Worm (Caenorhabditis elegans) whole organism, young adult: Measurements from ENCODE around the gene C14F11.7.

Experiments
- B0019.2 ChIP-seq: fragments of 200-800 bp; sonication (Bioruptor generic); conservative IDR thresholded peaks from 2 replicates; pipeline ENCODE4 v1.3.6; 2022; ENCODE audit warnings: missing genetic modification reagents, missing genetic modification characterization, missing compliant biosample characterization
- B0035.1 ChIP-seq: sonication (generic microtip); optimal IDR thresholded peaks from 2 replicates; lab custom pipeline; 2016; ENCODE audit warnings: missing genetic modification characterization, mild to moderate bottlenecking, missing compliant biosample characterization, missing genotype, missing genetic modification reagents
- B0336.3 ChIP-seq: fragments of 200-800 bp; sonication (Bioruptor generic); IDR thresholded peaks from 2 replicates; pipeline ENCODE4 v1.3.6; 2022; ENCODE audit warnings: missing genetic modification characterization, missing compliant biosample characterization
- F23B12.7 ChIP-seq: sonication (generic microtip); optimal IDR thresholded peaks from 2 replicates; lab custom pipeline; 2017; ENCODE audit warnings: missing genetic modification characterization, mild to moderate bottlenecking, missing compliant biosample characterization, antibody characterized with exemption, moderate library complexity; ENCODE audit not compliant: insufficient read depth
- F49E8.2 ChIP-seq: sonication (generic microtip); optimal IDR thresholded peaks from 3 replicates; lab custom pipeline; 2017; ENCODE audit warnings: missing genetic modification characterization, mild to moderate bottlenecking, missing compliant biosample characterization, antibody characterized with exemption, moderate library complexity; ENCODE audit not compliant: insufficient read depth
- F55B11.4 ChIP-seq: sonication (generic microtip); optimal IDR thresholded peaks from 2 replicates; lab custom pipeline; 2016; ENCODE audit warnings: missing compliant biosample characterization, missing genetic modification characterization, borderline replicate concordance; ENCODE audit not compliant: insufficient read depth
- K11D2.4 ChIP-seq: fragments of 200-800 bp; sonication (Bioruptor generic); IDR thresholded peaks from 2 replicates; pipeline ENCODE4 v1.3.6; 2022; ENCODE audit warnings: missing genetic modification reagents, missing genetic modification characterization, missing compliant biosample characterization
- K12H6.12 ChIP-seq: fragments of 200-800 bp; sonication (Bioruptor generic); optimal IDR thresholded peaks from 2 replicates; lab custom pipeline; 2018; ENCODE audit warnings: mild to moderate bottlenecking, missing genetic modification characterization, missing compliant biosample characterization
- T07F8.4 ChIP-seq: sonication (generic microtip); optimal IDR thresholded peaks from 2 replicates; lab custom pipeline; 2016; ENCODE audit warnings: mild to moderate bottlenecking, missing genetic modification characterization, moderate library complexity, missing compliant biosample characterization
- T26A5.8 ChIP-seq: sonication (generic microtip); optimal IDR thresholded peaks from 2 replicates; lab custom pipeline; 2016; ENCODE audit warnings: missing genetic modification characterization, missing compliant biosample characterization
- ZK185.1 ChIP-seq: sonication (generic microtip); optimal IDR thresholded peaks from 2 replicates; lab custom pipeline; 2016; ENCODE audit warnings: mild to moderate bottlenecking, missing genetic modification characterization, missing compliant biosample characterization; ENCODE audit not compliant: poor library complexity, severe bottlenecking
- ama-1 ChIP-seq, 3 experiments: fragments of 150-350 bp in 1 of 3; sonication (generic microtip) in 2 of 3; optimal IDR thresholded peaks; 2 replicates each; lab custom pipeline; 2014 to 2018; ENCODE audit warnings: missing biosample characterization in 2 of 3, missing genetic modification characterization in 2 of 3, missing genetic modification reagents in 2 of 3
- aptf-3 ChIP-seq: fragments of 200-800 bp; sonication (Bioruptor generic); IDR thresholded peaks from 2 replicates; pipeline ENCODE4 v1.3.6; 2022; ENCODE audit warnings: missing genetic modification characterization, missing compliant biosample characterization
- atf-7 ChIP-seq: sonication (generic microtip); optimal IDR thresholded peaks from 2 replicates; lab custom pipeline; 2017; ENCODE audit warnings: mild to moderate bottlenecking, missing genetic modification characterization, missing compliant biosample characterization
- attf-6 ChIP-seq: fragments of 200-800 bp; sonication (Bioruptor generic); IDR thresholded peaks from 2 replicates; pipeline ENCODE4 v1.3.6; 2022; ENCODE audit warnings: missing genetic modification reagents, missing genetic modification characterization, missing compliant biosample characterization
- ccch-3 ChIP-seq: fragments of 200-800 bp; sonication (Bioruptor generic); optimal IDR thresholded peaks from 2 replicates; lab custom pipeline; 2018; ENCODE audit warnings: mild to moderate bottlenecking, missing genetic modification characterization, missing compliant biosample characterization
- cebp-2 ChIP-seq: fragments of 200-800 bp; sonication (Bioruptor generic); IDR thresholded peaks from 2 replicates; pipeline ENCODE4 v1.3.6; 2022; ENCODE audit warnings: missing genetic modification characterization, missing compliant biosample characterization
- ceh-58 ChIP-seq: fragments of 200-800 bp; sonication (Bioruptor generic); IDR thresholded peaks from 2 replicates; pipeline ENCODE4 v1.3.6; 2022; ENCODE audit warnings: missing genetic modification characterization, missing compliant biosample characterization
- ceh-79 ChIP-seq: sonication (generic microtip); optimal IDR thresholded peaks from 2 replicates; lab custom pipeline; 2017; ENCODE audit warnings: mild to moderate bottlenecking, missing genetic modification characterization, missing compliant biosample characterization
- ceh-91 ChIP-seq: fragments of 200-800 bp; sonication (Bioruptor generic); IDR thresholded peaks from 2 replicates; pipeline ENCODE4 v1.3.6; 2022; ENCODE audit warnings: missing genetic modification reagents, missing genetic modification characterization, missing compliant biosample characterization
- chd-7 ChIP-seq: sonication (generic microtip); optimal IDR thresholded peaks from 2 replicates; lab custom pipeline; 2016; ENCODE audit warnings: mild to moderate bottlenecking, missing genetic modification characterization, moderate library complexity, missing compliant biosample characterization
- die-1 ChIP-seq: sonication (generic microtip); optimal IDR thresholded peaks from 2 replicates; lab custom pipeline; 2016; ENCODE audit warnings: missing genotype, mild to moderate bottlenecking, missing genetic modification characterization, missing compliant biosample characterization
- dox-1 ChIP-seq: fragments of 200-800 bp; sonication (Bioruptor generic); IDR thresholded peaks from 2 replicates; pipeline ENCODE4 v1.3.6; 2022; ENCODE audit warnings: missing genetic modification reagents, missing genetic modification characterization, missing compliant biosample characterization
- egl-18 ChIP-seq: fragments of 200-800 bp; sonication (Bioruptor generic); IDR thresholded peaks from 2 replicates; pipeline ENCODE4 v1.3.6; 2022; ENCODE audit warnings: missing genetic modification reagents, missing genetic modification characterization, missing compliant biosample characterization
- egl-44 ChIP-seq: fragments of 200-800 bp; sonication (Bioruptor generic); IDR thresholded peaks from 2 replicates; pipeline ENCODE4 v1.3.6; 2022; ENCODE audit warnings: missing genetic modification reagents, missing genetic modification characterization, missing compliant biosample characterization
- egrh-3 ChIP-seq: fragments of 200-800 bp; sonication (Bioruptor generic); IDR thresholded peaks from 2 replicates; pipeline ENCODE4 v1.3.6; 2022; ENCODE audit warnings: missing genetic modification reagents, missing genetic modification characterization, missing compliant biosample characterization
- hlh-12 ChIP-seq: sonication (generic microtip); optimal IDR thresholded peaks from 2 replicates; lab custom pipeline; 2016; ENCODE audit warnings: missing genetic modification characterization, missing compliant biosample characterization
- hrde-1 ChIP-seq: sonication (generic microtip); optimal IDR thresholded peaks from 2 replicates; lab custom pipeline; 2016; ENCODE audit warnings: missing genetic modification characterization, mild to moderate bottlenecking, missing compliant biosample characterization, moderate library complexity, missing genotype, missing genetic modification reagents, borderline replicate concordance
- madf-6 ChIP-seq: fragments of 200-800 bp; sonication (Bioruptor generic); IDR thresholded peaks from 2 replicates; pipeline ENCODE4 v1.3.6; 2022; ENCODE audit warnings: missing genetic modification reagents, missing genetic modification characterization, missing compliant biosample characterization
- mel-28 ChIP-seq: sonication (generic microtip); optimal IDR thresholded peaks from 2 replicates; lab custom pipeline; 2016; ENCODE audit warnings: borderline replicate concordance, mild to moderate bottlenecking, missing genetic modification characterization, missing compliant biosample characterization
- mxl-1 ChIP-seq: sonication (generic microtip); optimal IDR thresholded peaks from 2 replicates; lab custom pipeline; 2016; ENCODE audit warnings: missing genetic modification characterization, missing compliant biosample characterization
- nfya-1 ChIP-seq: sonication (generic microtip); optimal IDR thresholded peaks from 2 replicates; lab custom pipeline; 2017; ENCODE audit warnings: antibody characterized with exemption, missing compliant biosample characterization, missing genetic modification characterization, borderline replicate concordance; ENCODE audit not compliant: insufficient read depth
- nhr-80 ChIP-seq: sonication (generic microtip); optimal IDR thresholded peaks from 2 replicates; lab custom pipeline; 2016; ENCODE audit warnings: missing genetic modification characterization, missing compliant biosample characterization
- snpc-1.1 ChIP-seq: sonication (generic microtip); optimal IDR thresholded peaks from 2 replicates; lab custom pipeline; 2017; ENCODE audit warnings: missing genetic modification characterization, mild to moderate bottlenecking, missing compliant biosample characterization, antibody characterized with exemption, moderate library complexity, missing genotype, missing genetic modification reagents; ENCODE audit not compliant: insufficient read depth
- snpc-3.4 ChIP-seq: sonication (generic microtip); optimal IDR thresholded peaks from 2 replicates; lab custom pipeline; 2017; ENCODE audit warnings: missing genetic modification characterization, mild to moderate bottlenecking, missing compliant biosample characterization, antibody characterized with exemption, moderate library complexity, missing genotype, missing genetic modification reagents
- snpc-4 ChIP-seq, 5 experiments: fragments of 150-350 bp in 1 of 5; sonication (generic microtip) in 4 of 5; optimal IDR thresholded peaks; 2 replicates each; lab custom pipeline; 2014 to 2018; ENCODE audit warnings: missing genetic modification characterization in 5 of 5, missing biosample characterization in 3 of 5, antibody characterized with exemption in 2 of 5, mild to moderate bottlenecking in 2 of 5, missing compliant biosample characterization in 2 of 5, missing genotype in 2 of 5, moderate library complexity in 2 of 5, missing genetic modification reagents in 1 of 5
- somi-1 ChIP-seq: fragments of 200-800 bp; sonication (Bioruptor generic); optimal IDR thresholded peaks from 2 replicates; lab custom pipeline; 2018; ENCODE audit warnings: mild to moderate bottlenecking, missing genetic modification characterization, missing compliant biosample characterization
- xnd-1 ChIP-seq: sonication (generic microtip); optimal IDR thresholded peaks from 2 replicates; lab custom pipeline; 2016; ENCODE audit warnings: missing genotype, missing genetic modification reagents, missing genetic modification characterization, missing compliant biosample characterization
- zfh-2 ChIP-seq: fragments of 200-800 bp; sonication (Bioruptor generic); conservative IDR thresholded peaks from 2 replicates; pipeline ENCODE4 v1.3.6; 2022; ENCODE audit warnings: missing genetic modification reagents, missing genetic modification characterization, missing compliant biosample characterization
- ztf-25 ChIP-seq: fragments of 200-800 bp; sonication (Bioruptor generic); IDR thresholded peaks from 2 replicates; pipeline ENCODE4 v1.3.6; 2022; ENCODE audit warnings: missing genetic modification reagents, missing genetic modification characterization, missing compliant biosample characterization
- ztf-26 ChIP-seq: sonication (generic microtip); optimal IDR thresholded peaks from 2 replicates; lab custom pipeline; 2017; ENCODE audit warnings: missing genetic modification characterization, missing compliant biosample characterization

The C14F11.7 gene

ce11 chrX:6207687-6208088 is 675 bp downstream of the C14F11.7 start, which contains the start of gene T13C5.6 (continued):
- TF ChIP-seq B0035.1 (tag; lab: Kevin White, UChicago) (peak; percentile 88), dox-1 (peak; percentile 93), snpc-1.1 (tag; lab: Kevin White, UChicago) (no peak), ceh-91 (GFP tag; lab: Robert Waterston, UW) (no peak), F49E8.2 (tag; lab: Kevin White, UChicago) (no peak), xnd-1 (tag; lab: Kevin White, UChicago) (no peak), ama-1 (optimal IDR thresholded peaks at IDR 0.05; lab: Kevin White, UChicago) (no peak), ama-1 (GFP tag; optimal IDR thresholded peaks at IDR 0.05; lab: Kevin White, UChicago) (peak in 1 of 2 experiments; percentile 85), snpc-3.4 (tag; lab: Kevin White, UChicago) (peak; percentile 58), chd-7 (peak; percentile 93), B0019.2 (GFP tag; lab: Robert Waterston, UW) (no peak), cebp-2 (GFP tag; lab: Robert Waterston, UW) (peak; percentile 93), T07F8.4 (peak; percentile 83), F55B11.4 (no peak), aptf-3 (GFP tag; lab: Robert Waterston, UW) (peak; percentile 66; the same call in 1 of the 2 replicates), somi-1 (GFP tag; lab: Kevin White, UChicago) (peak; percentile 90), hlh-12 (peak; percentile 20), die-1 (tag; lab: Kevin White, UChicago) (peak; percentile 88), mxl-1 (tag; lab: Kevin White, UChicago) (peak; percentile 68), ceh-79 (tag; lab: Kevin White, UChicago) (peak; percentile 67), ztf-26 (tag; lab: Kevin White, UChicago) (peak; percentile 80), attf-6 (GFP tag; lab: Robert Waterston, UW) (no peak), zfh-2 (GFP tag; lab: Robert Waterston, UW) (peak; percentile 89), egrh-3 (GFP tag; lab: Robert Waterston, UW) (peak; percentile 53), egl-44 (peak; percentile 88), nfya-1 (no peak), T26A5.8 (tag; lab: Kevin White, UChicago) (no peak), hrde-1 (tag; lab: Kevin White, UChicago) (peak; percentile 76), snpc-4 (GFP tag; optimal IDR thresholded peaks at IDR 0.05; lab: Kevin White, UChicago) (no peak), snpc-4 (tag; optimal IDR thresholded peaks at IDR 0.05; lab: Kevin White, UChicago) (peak in 2 of 4 experiments; percentile 71 to 81), F23B12.7 (peak; percentile 84), madf-6 (GFP tag; lab: Robert Waterston, UW) (peak; percentile 55; the same call in 1 of the 2 replicates), ztf-25 (peak; percentile 87), ZK185.1 (tag; lab: Kevin White, UChicago) (peak; percentile 97), K12H6.12 (peak; percentile 95), ceh-58 (GFP tag; lab: Robert Waterston, UW) (no peak), ccch-3 (GFP tag; lab: Kevin White, UChicago) (peak; percentile 63), B0336.3 (GFP tag; lab: Robert Waterston, UW) (peak; percentile 85; the same call in 1 of the 2 replicates), atf-7 (tag; lab: Kevin White, UChicago) (peak; percentile 87), egl-18 (GFP tag; lab: Robert Waterston, UW) (peak; percentile 65; the same call in 1 of the 2 replicates), nhr-80 (peak; percentile 82), mel-28 (tag; lab: Kevin White, UChicago) (peak; percentile 70), K11D2.4 (GFP tag; lab: Robert Waterston, UW) (peak; percentile 75; the same call in 1 of the 2 replicates)
